Worm (Caenorhabditis elegans) whole organism, young adult: Measurements from ENCODE around the gene srh-40.

Source experiments
- B0336.3 ChIP-seq: fragments of 200-800 bp; sonication (Bioruptor generic); IDR thresholded peaks from 2 replicates; pipeline ENCODE4 v1.3.6; 2022; ENCODE audit warnings: missing genetic modification characterization, missing compliant biosample characterization
- Y56A3A.18 ChIP-seq: fragments of 200-800 bp; sonication (Bioruptor generic); IDR thresholded peaks from 2 replicates; pipeline ENCODE4 v1.3.6; 2022; ENCODE audit warnings: missing genetic modification reagents, missing genetic modification characterization, missing compliant biosample characterization
- lin-35 ChIP-seq, 3 experiments: fragments of 150-350 bp in 2 of 3; sonication (generic microtip) in 1 of 3; optimal IDR thresholded peaks; 2 replicates each; lab custom pipeline; 2014 to 2018; ENCODE audit warnings: missing biosample characterization in 3 of 3, missing genetic modification characterization in 3 of 3, missing genetic modification reagents in 3 of 3
- madf-10 ChIP-seq: sonication (generic microtip); optimal IDR thresholded peaks from 2 replicates; lab custom pipeline; 2016; ENCODE audit warnings: mild to moderate bottlenecking, missing genetic modification characterization, missing compliant biosample characterization
- mes-4 ChIP-seq: sonication (generic microtip); optimal IDR thresholded peaks from 2 replicates; lab custom pipeline; 2016; ENCODE audit warnings: missing genotype, missing genetic modification characterization, missing compliant biosample characterization
- sea-2 ChIP-seq: fragments of 200-800 bp; sonication (Bioruptor generic); IDR thresholded peaks from 2 replicates; pipeline ENCODE4 v1.3.6; 2022; ENCODE audit warnings: missing genetic modification characterization, missing compliant biosample characterization

- TF ChIP-seq mes-4 (tag; lab: Kevin White, UChicago) (no peak), Y56A3A.18 (GFP tag; lab: Robert Waterston, UW) (peak; percentile 88), lin-35 (GFP tag; optimal IDR thresholded peaks at IDR 0.05; lab: Kevin White, UChicago) (peak in 1 of 3 experiments; percentile 69), B0336.3 (GFP tag; lab: Robert Waterston, UW) (peak; percentile 90), madf-10 (peak; percentile 69), sea-2 (GFP tag; lab: Robert Waterston, UW) (no peak)
Measured at ce11 chrIII:6606022-6606467, 4.6 kb upstream of the srh-40 start.
